Fruit fly (Drosophila melanogaster) whole organism, wandering third instar larva: ENCODE results near the gene CG31933.

Source experiments
- Abd-B ChIP-seq: fragments of >200 bp; optimal IDR thresholded peaks from 2 replicates; lab custom pipeline; 2017; ENCODE audit warnings: missing biosample characterization, missing genetic modification characterization
- CrebA ChIP-seq: fragments of 200-800 bp; sonication (Bioruptor generic); optimal IDR thresholded peaks from 2 replicates; lab custom pipeline; 2016; ENCODE audit warnings: missing biosample characterization, mild to moderate bottlenecking, missing genetic modification characterization, borderline replicate concordance
- Dfd ChIP-seq: fragments of >200 bp; optimal IDR thresholded peaks from 2 replicates; lab custom pipeline; 2017; ENCODE audit warnings: missing biosample characterization, missing genetic modification characterization
- Dif ChIP-seq: fragments of 200-275, 200-300 bp; sonication (Bioruptor generic); optimal IDR thresholded peaks from 2 replicates; lab custom pipeline; 2018; ENCODE audit warnings: missing biosample characterization, missing genetic modification characterization; ENCODE audit not compliant: partially characterized antibody
- HLH106 ChIP-seq: fragments of 200-800 bp; optimal IDR thresholded peaks from 3 replicates; lab custom pipeline; 2019; ENCODE audit warnings: missing biosample characterization, mild to moderate bottlenecking, missing genetic modification characterization, moderate library complexity
- Hr78 ChIP-seq: fragments of >200 bp; optimal IDR thresholded peaks from 2 replicates; lab custom pipeline; 2017; ENCODE audit warnings: missing biosample characterization, missing genetic modification characterization
- Jra ChIP-seq: sonication (Bioruptor generic); optimal IDR thresholded peaks from 2 replicates; lab custom pipeline; 2016; ENCODE audit warnings: missing biosample characterization, missing genetic modification characterization
- Myc ChIP-seq: fragments of >200 bp; optimal IDR thresholded peaks from 2 replicates; lab custom pipeline; 2017
- N ChIP-seq: fragments of >200 bp; optimal IDR thresholded peaks from 2 replicates; lab custom pipeline; 2018; ENCODE audit warnings: missing biosample characterization, missing external identifiers, missing genetic modification characterization
- OdsH ChIP-seq: fragments of 200-800 bp; sonication (Bioruptor generic); optimal IDR thresholded peaks from 2 replicates; lab custom pipeline; 2016; ENCODE audit warnings: missing biosample characterization, mild to moderate bottlenecking, missing genetic modification characterization
- Sp1 ChIP-seq: fragments of 200-800 bp; sonication (Bioruptor generic); optimal IDR thresholded peaks from 3 replicates; lab custom pipeline; 2019; ENCODE audit warnings: missing biosample characterization, mild to moderate bottlenecking, missing genetic modification characterization, moderate library complexity
- Vsx2 ChIP-seq: fragments of 200-300, 225-300 bp; sonication (Bioruptor generic); optimal IDR thresholded peaks from 2 replicates; lab custom pipeline; 2018; ENCODE audit warnings: missing biosample characterization, missing genetic modification characterization; ENCODE audit not compliant: partially characterized antibody
- br ChIP-seq: fragments of 200-800 bp; sonication (Bioruptor generic); optimal IDR thresholded peaks from 2 replicates; lab custom pipeline; 2016; ENCODE audit warnings: missing biosample characterization, missing genetic modification characterization
- brk ChIP-seq: fragments of 200-800 bp; sonication (Bioruptor generic); optimal IDR thresholded peaks from 2 replicates; lab custom pipeline; 2016; ENCODE audit warnings: missing biosample characterization, mild to moderate bottlenecking, missing genetic modification characterization
- dl ChIP-seq, 2 experiments: fragments of 175-275, 200-275 bp in 1 of 2; fragments of 200-275 bp in 1 of 2; sonication (Bioruptor generic); optimal IDR thresholded peaks; lab custom pipeline; 2018; ENCODE audit warnings: mild to moderate bottlenecking in 2 of 2, missing biosample characterization in 2 of 2, missing genetic modification characterization in 2 of 2, moderate library complexity in 2 of 2; ENCODE audit not compliant: partially characterized antibody in 2 of 2, insufficient read depth in 1 of 2
- dmrt93B ChIP-seq: fragments of 200-800 bp; sonication (Bioruptor generic); optimal IDR thresholded peaks from 2 replicates; lab custom pipeline; 2018; ENCODE audit warnings: missing biosample characterization, mild to moderate bottlenecking, missing genetic modification characterization
- fru ChIP-seq: fragments of 200-800 bp; sonication (Bioruptor generic); optimal IDR thresholded peaks from 3 replicates; lab custom pipeline; 2016; ENCODE audit warnings: missing biosample characterization, mild to moderate bottlenecking, missing genetic modification characterization
- jim ChIP-seq: fragments of 175-275, 200-325 bp; sonication (Bioruptor generic); optimal IDR thresholded peaks from 2 replicates; lab custom pipeline; 2016; ENCODE audit warnings: missing biosample characterization, mild to moderate bottlenecking, missing genetic modification characterization
- lola ChIP-seq: fragments of >200 bp; optimal IDR thresholded peaks from 2 replicates; lab custom pipeline; 2017; ENCODE audit warnings: missing biosample characterization, missing genetic modification characterization
- rgr ChIP-seq: fragments of 200-800 bp; sonication (Bioruptor generic); optimal IDR thresholded peaks from 3 replicates; lab custom pipeline; 2016; ENCODE audit warnings: missing biosample characterization, mild to moderate bottlenecking, missing genetic modification characterization
- sv ChIP-seq: fragments of 200-800 bp; sonication (Bioruptor generic); optimal IDR thresholded peaks from 3 replicates; lab custom pipeline; 2016; ENCODE audit warnings: missing biosample characterization, missing genetic modification characterization
- usp ChIP-seq: fragments of >200 bp; optimal IDR thresholded peaks from 2 replicates; lab custom pipeline; 2017; ENCODE audit warnings: missing biosample characterization, missing genetic modification characterization
- woc ChIP-seq: sonication (Bioruptor generic); optimal IDR thresholded peaks from 2 replicates; lab custom pipeline; 2016; ENCODE audit warnings: missing biosample characterization, mild to moderate bottlenecking, missing genetic modification characterization

Gene CG31933

dm6 chr2L:1787929-1788328 is 35.2 kb downstream of the CG31933 start:
- TF ChIP-seq Jra (GFP tag; lab: Kevin White, UChicago) (no peak), Abd-B (GFP tag; lab: Kevin White, UChicago) (no peak), OdsH (no peak), br (no peak), Dfd (GFP tag; lab: Kevin White, UChicago) (no peak), Dif (GFP tag; lab: Kevin White, UChicago) (no peak), lola (GFP tag; lab: Kevin White, UChicago) (no peak), Vsx2 (GFP tag; lab: Kevin White, UChicago) (no peak), dmrt93B (GFP tag; lab: Kevin White, UChicago) (no peak), Hr78 (GFP tag; lab: Kevin White, UChicago) (no peak), usp (GFP tag; lab: Kevin White, UChicago) (no peak), jim (GFP tag; lab: Kevin White, UChicago) (no peak), dl (GFP tag; optimal IDR thresholded peaks at IDR 0.05; lab: Kevin White, UChicago; ENCODE audit: insufficient read depth in 1 of 2, partially characterized antibody in 2 of 2) (no peak), Sp1 (GFP tag; lab: Kevin White, UChicago) (no peak), N (GFP tag; lab: Kevin White, UChicago) (no peak), woc (GFP tag; lab: Kevin White, UChicago) (no peak), Myc (lab: Kevin White, UChicago) (no peak), CrebA (GFP tag; lab: Kevin White, UChicago) (no peak), fru (GFP tag; lab: Kevin White, UChicago) (no peak)
- TF ChIP-seq, all 38 proteins: peak for 0

- TF ChIP-seq jim (GFP tag; lab: Kevin White, UChicago) (no peak), rgr (GFP tag; lab: Kevin White, UChicago) (no peak), fru (GFP tag; lab: Kevin White, UChicago) (no peak), br (no peak), Myc (lab: Kevin White, UChicago) (no peak), sv (GFP tag; lab: Kevin White, UChicago) (no peak), brk (GFP tag; lab: Kevin White, UChicago) (no peak), HLH106 (tag; lab: Kevin White, UChicago) (no peak), dl (GFP tag; optimal IDR thresholded peaks at IDR 0.05; lab: Kevin White, UChicago; ENCODE audit: insufficient read depth in 1 of 2, partially characterized antibody in 2 of 2) (no peak)
These were observed 39.4 kb downstream of the CG31933 start, which contains the start of gene Gr22e for dm6 chr2L:1783762-1784161. Gr22e (plus strand) TSS chr2L:1784062.
